Fruit fly (Drosophila melanogaster) whole organism, embryonic: ENCODE data around the gene CG2120.
A peak's percentile ranks its signal among the peaks of the same experiment; 100 is the strongest.

Experiments used
- CG10267 ChIP-seq: fragments of 200-800 bp; sonication (Bioruptor generic); optimal IDR thresholded peaks from 2 replicates; lab custom pipeline; 2018; ENCODE audit warnings: missing biosample characterization, mild to moderate bottlenecking, missing genetic modification characterization, moderate library complexity
- CG10321 ChIP-seq: fragments of 200-800 bp; sonication (Bioruptor generic); IDR thresholded peaks from 2 replicates; pipeline ENCODE4 v1.3.6; 2022; ENCODE audit warnings: missing biosample characterization, missing genetic modification characterization
- CG10959 ChIP-seq: fragments of 200-800 bp; sonication (Bioruptor generic); IDR thresholded peaks from 2 replicates; pipeline ENCODE4 v1.3.6; 2022; ENCODE audit warnings: missing biosample characterization, missing genetic modification characterization
- CG13287 ChIP-seq: fragments of 200-800 bp; sonication (Bioruptor generic); IDR thresholded peaks from 2 replicates; pipeline ENCODE4 v1.3.6; 2022; ENCODE audit warnings: missing biosample characterization, missing genetic modification characterization; ENCODE audit not compliant: partially characterized antibody
- CG14441 ChIP-seq: fragments of 200-800 bp; sonication (Bioruptor generic); IDR thresholded peaks from 2 replicates; pipeline ENCODE4 v1.3.6; 2022; ENCODE audit warnings: missing biosample characterization, missing genetic modification characterization
- CG14710 ChIP-seq: fragments of 200-800 bp; sonication (Bioruptor generic); optimal IDR thresholded peaks from 3 replicates; lab custom pipeline; 2019; ENCODE audit warnings: missing biosample characterization, mild to moderate bottlenecking, missing genetic modification characterization, moderate library complexity
- CG14860 ChIP-seq: fragments of 200-800 bp; sonication (Bioruptor generic); IDR thresholded peaks from 3 replicates; pipeline ENCODE4 v1.3.6; 2022; ENCODE audit warnings: missing biosample characterization, missing genetic modification characterization; ENCODE audit not compliant: partially characterized antibody
- CG16813 ChIP-seq: fragments of 200-800 bp; sonication (Bioruptor generic); IDR thresholded peaks from 3 replicates; pipeline ENCODE4 v1.3.6; 2022; ENCODE audit warnings: missing biosample characterization, missing genetic modification characterization; ENCODE audit not compliant: partially characterized antibody
- CG17802 ChIP-seq: fragments of 200-800 bp; sonication (Bioruptor generic); optimal IDR thresholded peaks from 2 replicates; lab custom pipeline; 2018; ENCODE audit warnings: missing biosample characterization, mild to moderate bottlenecking, missing genetic modification characterization, moderate library complexity
- CG31365 ChIP-seq: fragments of 200-800 bp; sonication (Bioruptor generic); optimal IDR thresholded peaks from 2 replicates; lab custom pipeline; 2018; ENCODE audit warnings: missing biosample characterization, mild to moderate bottlenecking, missing genetic modification characterization
- CG42726 ChIP-seq: fragments of 200-800 bp; sonication (Bioruptor generic); IDR thresholded peaks from 2 replicates; pipeline ENCODE4 v1.3.6; 2022; ENCODE audit warnings: missing biosample characterization, missing genetic modification characterization; ENCODE audit not compliant: partially characterized antibody
- CG6683 ChIP-seq: fragments of 200-800 bp; sonication (Bioruptor generic); optimal IDR thresholded peaks from 2 replicates; lab custom pipeline; 2017; ENCODE audit warnings: missing biosample characterization, mild to moderate bottlenecking, missing genetic modification characterization, missing genetic modification reagents
- CG6791 ChIP-seq: fragments of 200-800 bp; sonication (Bioruptor generic); IDR thresholded peaks from 3 replicates; pipeline ENCODE4 v1.3.6; 2022; ENCODE audit warnings: missing biosample characterization, missing genetic modification characterization; ENCODE audit not compliant: partially characterized antibody
- Doc3 ChIP-seq: fragments of 200-800 bp; sonication (Bioruptor generic); IDR thresholded peaks from 3 replicates; pipeline ENCODE4 v1.3.6; 2022; ENCODE audit warnings: missing biosample characterization, missing genetic modification characterization; ENCODE audit not compliant: partially characterized antibody
- Dp ChIP-seq: fragments of 200-800 bp; sonication (Bioruptor generic); optimal IDR thresholded peaks from 2 replicates; lab custom pipeline; 2018; ENCODE audit warnings: missing biosample characterization, mild to moderate bottlenecking, missing genetic modification characterization, moderate library complexity
- Gsc ChIP-seq: fragments of 200-800 bp; sonication (Bioruptor generic); IDR thresholded peaks from 2 replicates; pipeline ENCODE4 v1.3.6; 2022; ENCODE audit warnings: missing biosample characterization, missing genetic modification characterization
- Hmx ChIP-seq: fragments of 200-800 bp; sonication (Bioruptor generic); optimal IDR thresholded peaks from 2 replicates; lab custom pipeline; 2016; ENCODE audit warnings: missing biosample characterization, missing genetic modification characterization
- Hsf ChIP-seq: fragments of 200-800 bp; sonication (Bioruptor generic); optimal IDR thresholded peaks from 3 replicates; lab custom pipeline; 2016; ENCODE audit warnings: missing biosample characterization, missing genetic modification characterization
- Jarid2 ChIP-seq: fragments of 200-800 bp; sonication (Bioruptor generic); optimal IDR thresholded peaks from 3 replicates; lab custom pipeline; 2017; ENCODE audit warnings: mild to moderate bottlenecking, missing biosample characterization, missing genetic modification reagents, missing genetic modification characterization
- Vsx1 ChIP-seq: fragments of 200-800 bp; sonication (Bioruptor generic); optimal IDR thresholded peaks from 2 replicates; lab custom pipeline; 2017; ENCODE audit warnings: missing biosample characterization, mild to moderate bottlenecking, missing genetic modification characterization, missing genetic modification reagents
- amos ChIP-seq: fragments of 200-800 bp; sonication (Bioruptor generic); IDR thresholded peaks from 2 replicates; pipeline ENCODE4 v1.3.6; 2022; ENCODE audit warnings: missing biosample characterization, missing genetic modification characterization; ENCODE audit not compliant: partially characterized antibody
- bowl ChIP-seq: fragments of 200-800 bp; sonication (Bioruptor generic); IDR thresholded peaks from 2 replicates; pipeline ENCODE4 v1.3.6; 2022; ENCODE audit warnings: missing biosample characterization, missing genetic modification characterization
- crc ChIP-seq: fragments of 200-800 bp; sonication (Bioruptor generic); optimal IDR thresholded peaks from 2 replicates; lab custom pipeline; 2016; ENCODE audit warnings: missing biosample characterization, missing genetic modification characterization
- cwo ChIP-seq: fragments of 200-800 bp; sonication (Bioruptor generic); optimal IDR thresholded peaks from 3 replicates; lab custom pipeline; 2017; ENCODE audit warnings: missing biosample characterization, missing genetic modification characterization, mild to moderate bottlenecking, moderate library complexity, missing genetic modification reagents
- exex ChIP-seq: fragments of 200-800 bp; sonication (Bioruptor generic); optimal IDR thresholded peaks from 4 replicates; lab custom pipeline; 2018; ENCODE audit warnings: missing biosample characterization, mild to moderate bottlenecking, missing genetic modification characterization, moderate library complexity
- eyg ChIP-seq: fragments of 200-800 bp; sonication (Bioruptor generic); optimal IDR thresholded peaks from 3 replicates; lab custom pipeline; 2016; ENCODE audit warnings: missing biosample characterization, missing genetic modification characterization
- gt ChIP-seq: fragments of 200-800 bp; sonication (Bioruptor generic); IDR thresholded peaks from 2 replicates; pipeline ENCODE4 v1.3.6; 2022; ENCODE audit warnings: missing biosample characterization, missing genetic modification characterization
- hbn ChIP-seq: fragments of 200-800 bp; sonication (Bioruptor generic); IDR thresholded peaks from 2 replicates; pipeline ENCODE4 v1.3.6; 2022; ENCODE audit warnings: missing biosample characterization, missing genetic modification characterization; ENCODE audit not compliant: partially characterized antibody
- pfk ChIP-seq: fragments of 200-800 bp; sonication (Bioruptor generic); optimal IDR thresholded peaks from 2 replicates; lab custom pipeline; 2018; ENCODE audit warnings: missing biosample characterization, mild to moderate bottlenecking, missing genetic modification characterization, moderate library complexity
- pzg ChIP-seq: fragments of 200-800 bp; sonication (Bioruptor generic); optimal IDR thresholded peaks from 3 replicates; lab custom pipeline; 2018; ENCODE audit warnings: missing biosample characterization, mild to moderate bottlenecking, missing genetic modification characterization, moderate library complexity
- ro ChIP-seq: fragments of 200-800 bp; sonication (Bioruptor generic); IDR thresholded peaks from 2 replicates; pipeline ENCODE4 v1.3.6; 2022; ENCODE audit warnings: missing biosample characterization, missing genetic modification characterization
- sens-2 ChIP-seq: fragments of 200-800 bp; sonication (Bioruptor generic); IDR thresholded peaks from 2 replicates; pipeline ENCODE4 v1.3.6; 2022; ENCODE audit warnings: missing biosample characterization, missing genetic modification characterization
- stc ChIP-seq: fragments of 200-800 bp; sonication (Bioruptor generic); IDR thresholded peaks from 2 replicates; pipeline ENCODE4 v1.3.6; 2022; ENCODE audit warnings: missing biosample characterization, missing genetic modification characterization
- stwl ChIP-seq: fragments of 200-800 bp; sonication (Bioruptor generic); optimal IDR thresholded peaks from 3 replicates; lab custom pipeline; 2018; ENCODE audit warnings: missing biosample characterization, mild to moderate bottlenecking, missing genetic modification characterization, moderate library complexity
- sug ChIP-seq: fragments of 200-800 bp; optimal IDR thresholded peaks from 2 replicates; lab custom pipeline; 2019; ENCODE audit warnings: missing biosample characterization, mild to moderate bottlenecking, missing genetic modification characterization, moderate library complexity

The CG2120 gene

DNA sequence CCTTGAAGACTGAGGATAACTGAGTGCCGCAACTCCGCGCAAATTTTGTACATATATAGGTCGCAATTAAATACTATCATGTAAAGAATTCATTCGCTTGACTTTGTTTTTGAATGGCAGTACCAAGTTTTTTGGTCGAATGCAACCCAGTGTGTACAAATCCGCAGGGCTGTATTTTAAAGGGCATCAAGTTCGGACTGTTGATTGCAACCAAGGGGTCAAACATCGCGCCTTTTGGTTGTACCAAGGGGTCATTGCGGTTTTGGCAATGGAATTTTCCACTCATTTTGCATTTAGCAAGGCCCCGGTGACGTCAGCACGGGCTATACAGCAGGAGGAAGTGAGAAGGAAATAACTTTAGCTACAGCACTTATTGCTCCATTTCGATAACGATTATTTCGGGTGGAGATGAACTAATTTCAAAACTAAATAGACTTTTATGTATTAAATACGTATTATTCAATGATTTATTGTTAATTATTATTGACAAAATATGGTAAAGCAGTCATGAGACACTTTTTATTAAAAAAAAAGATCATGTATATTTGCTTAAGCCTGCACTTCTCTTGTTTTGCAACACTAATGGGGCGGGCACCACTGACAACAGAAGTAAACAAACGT, 3.8 kb upstream of the CG2120 start, which contains the start of gene CG10958 (continued):
- TF ChIP-seq Hsf (GFP tag; lab: Kevin White, UChicago) (peak; percentile 47), CG31365 (tag; lab: Kevin White, UChicago) (no peak), bowl (GFP tag; lab: Robert Waterston, UW) (no peak)
- TF ChIP-seq, all 482 proteins: peak for 242

DNA sequence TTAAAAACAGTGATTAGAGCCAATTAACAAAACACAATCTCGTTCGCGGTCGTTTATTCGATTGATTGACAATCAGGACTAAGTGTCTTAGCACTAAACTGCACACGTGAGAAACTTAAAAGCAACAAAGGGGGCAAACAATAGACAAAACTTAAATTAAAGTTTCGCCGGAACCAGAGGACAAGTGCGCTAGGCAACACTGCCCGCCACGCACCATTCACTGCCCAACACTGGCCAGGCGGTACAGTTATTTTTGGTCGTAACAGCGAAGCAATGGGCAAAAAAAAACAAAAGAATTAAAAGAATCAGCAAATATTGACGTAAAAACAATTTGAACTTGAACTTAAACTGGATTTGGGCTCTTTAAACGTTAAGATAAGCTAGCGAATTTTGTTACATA, 1.7 kb downstream of the CG2120 start:
- TF ChIP-seq CG6791 (GFP tag; lab: Robert Waterston, UW) (peak; percentile 45; the same call in 1 of the 3 replicates), Doc3 (GFP tag; lab: Robert Waterston, UW) (0 out of 3 replicates have a peak, but pooled peaks have one; percentile 26), stwl (tag; lab: Kevin White, UChicago) (peak; percentile 98), CG10321 (GFP tag; lab: Robert Waterston, UW) (no peak), amos (GFP tag; lab: Robert Waterston, UW) (0 out of 2 replicates have a peak, but pooled peaks have one; percentile 10), eyg (GFP tag; lab: Kevin White, UChicago) (no peak), gt (GFP tag; lab: Robert Waterston, UW) (no peak), pzg (GFP tag; lab: Kevin White, UChicago) (no peak), CG10267 (tag; lab: Kevin White, UChicago) (peak; percentile 21), Dp (GFP tag; lab: Kevin White, UChicago) (no peak), stc (GFP tag; lab: Robert Waterston, UW) (no peak), Gsc (GFP tag; lab: Robert Waterston, UW) (no peak), CG14860 (GFP tag; lab: Robert Waterston, UW) (0 out of 3 replicates have a peak, but pooled peaks have one; percentile 31), cwo (no peak), CG13287 (GFP tag; lab: Robert Waterston, UW) (peak; percentile 45; the same call in 1 of the 2 replicates), CG16813 (GFP tag; lab: Robert Waterston, UW) (peak; percentile 17; the same call in 1 of the 3 replicates), hbn (GFP tag; lab: Robert Waterston, UW) (no peak), CG14710 (tag; lab: Kevin White, UChicago) (no peak), crc (GFP tag; lab: Kevin White, UChicago) (no peak)

dm6 chrX:8140707-8141106, 5.1 kb downstream of the CG2120 start:
- peak; percentile 28 for TF ChIP-seq CG17802
- TF ChIP-seq CG42726 = no peak
- TF ChIP-seq Hmx = no peak
- no peak for TF ChIP-seq ro (GFP tag; lab: Robert Waterston, UW)
- no peak for TF ChIP-seq CG6683 (GFP tag; lab: Kevin White, UChicago)
- TF ChIP-seq CG14441 (GFP tag; lab: Robert Waterston, UW) = no peak
- peak; percentile 73 for TF ChIP-seq exex (tag; lab: Kevin White, UChicago)
- TF ChIP-seq Vsx1 (GFP tag; lab: Kevin White, UChicago) = peak; percentile 42
- TF ChIP-seq Jarid2 (GFP tag; lab: Kevin White, UChicago) = no peak
- no peak for TF ChIP-seq CG10959 (GFP tag; lab: Robert Waterston, UW)
- peak; percentile 2 for TF ChIP-seq sug (tag; lab: Kevin White, UChicago)
- TF ChIP-seq sens-2 (GFP tag; lab: Robert Waterston, UW) = no peak
- TF ChIP-seq pfk (GFP tag; lab: Kevin White, UChicago) = peak; percentile 92
